Worm (Caenorhabditis elegans): ENCODE measurements around the gene C03C10.7.

C03C10.7 gene

DNA sequence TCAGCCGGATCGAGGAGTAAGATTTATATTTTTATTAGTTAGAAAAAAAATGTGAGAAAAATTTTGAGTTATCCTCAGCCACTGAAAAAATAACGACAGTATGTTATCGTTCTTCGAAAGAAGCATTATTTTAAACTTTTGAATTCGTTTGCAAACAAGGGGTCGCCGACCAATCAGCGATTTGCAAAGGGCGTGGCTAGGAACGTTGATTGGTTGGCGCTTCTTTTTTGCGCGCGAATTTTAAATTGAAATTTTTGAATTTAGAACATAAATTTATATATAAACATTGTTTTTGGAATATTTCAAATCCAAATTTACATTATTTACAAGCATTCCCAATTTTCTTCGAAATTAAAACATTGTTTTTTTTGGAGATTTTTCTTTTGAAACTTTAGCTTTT, 47.3 kb downstream of the C03C10.7 start:
- TF ChIP-seq sem-2 (GFP tag; optimal IDR thresholded peaks at IDR 0.05) (no peak), pha-4 (tag; optimal IDR thresholded peaks at IDR 0.05) (no peak), nhr-76 (tag; optimal IDR thresholded peaks at IDR 0.05) (no peak), ceh-39 (tag; optimal IDR thresholded peaks at IDR 0.05) (no peak), hlh-1 (tag; optimal IDR thresholded peaks at IDR 0.05) (no peak), snpc-4 (tag; optimal IDR thresholded peaks at IDR 0.05) (no peak), sptf-1 (tag; optimal IDR thresholded peaks at IDR 0.05) (no peak), mls-2 (tag; optimal IDR thresholded peaks at IDR 0.05) (no peak), ceh-83 (GFP tag; optimal IDR thresholded peaks at IDR 0.05) (no peak), M03D4.4 (tag; optimal IDR thresholded peaks at IDR 0.05) (no peak), tbx-8 (GFP tag; optimal IDR thresholded peaks at IDR 0.05) (no peak), lsy-2 (tag; optimal IDR thresholded peaks at IDR 0.05) (no peak), bed-3 (GFP tag; optimal IDR thresholded peaks at IDR 0.05) (no peak), ztf-11 (tag; optimal IDR thresholded peaks at IDR 0.05) (no peak), unc-39 (tag; optimal IDR thresholded peaks at IDR 0.05) (no peak), lin-13 (tag; optimal IDR thresholded peaks at IDR 0.05) (no peak)
